Worm (Caenorhabditis elegans) whole organism, L1 larva: ENCODE results near the gene T25B9.3.

Experiments used
- C34B4.2 ChIP-seq: sonication (generic microtip); optimal IDR thresholded peaks from 2 replicates; lab custom pipeline; 2017; ENCODE audit warnings: mild to moderate bottlenecking, missing genetic modification characterization, missing compliant biosample characterization
- aha-1 ChIP-seq: fragments of 150-350 bp; optimal IDR thresholded peaks from 2 replicates; lab custom pipeline; 2014; ENCODE audit warnings: missing biosample characterization, missing genetic modification characterization
- ama-1 ChIP-seq: fragments of 150-350 bp; optimal IDR thresholded peaks from 2 replicates; lab custom pipeline; 2014
- blmp-1 ChIP-seq: fragments of 150-350 bp; optimal IDR thresholded peaks from 2 replicates; lab custom pipeline; 2014; ENCODE audit warnings: missing biosample characterization, missing genetic modification characterization
- ceh-63 ChIP-seq: fragments of 200-800 bp; sonication (Bioruptor generic); optimal IDR thresholded peaks from 2 replicates; lab custom pipeline; 2018; ENCODE audit warnings: mild to moderate bottlenecking, missing genetic modification characterization, missing compliant biosample characterization
- ceh-82 ChIP-seq, 3 experiments: fragments of 150-350 bp in 1 of 3; sonication (generic microtip) in 2 of 3; optimal IDR thresholded peaks; 2 replicates each; lab custom pipeline; 2014 to 2017; ENCODE audit warnings: missing biosample characterization in 3 of 3, missing genetic modification characterization in 3 of 3
- efl-1 ChIP-seq, 4 experiments: fragments of 150-350 bp; optimal IDR thresholded peaks in 3 of 4; peaks in 1 of 4; 1 replicate in 1 of 4; 2 replicates in 3 of 4; lab custom pipeline; 2014; ENCODE audit warnings: missing biosample characterization in 2 of 4, missing genetic modification characterization in 2 of 4, missing genetic modification reagents in 2 of 4
- elt-3 ChIP-seq, 6 experiments: fragments of 150-350 bp in 1 of 6; sonication (generic microtip); optimal IDR thresholded peaks; 2 replicates each; lab custom pipeline; 2017 to 2018; ENCODE audit warnings: missing biosample characterization in 6 of 6, missing genetic modification characterization in 6 of 6, inconsistent platforms in 1 of 6
- fkh-4 ChIP-seq: sonication (generic microtip); optimal IDR thresholded peaks from 2 replicates; lab custom pipeline; 2016; ENCODE audit warnings: missing compliant biosample characterization, missing genetic modification characterization, borderline replicate concordance
- grh-1 ChIP-seq: fragments of 200-800 bp; sonication (Bioruptor generic); IDR thresholded peaks from 2 replicates; pipeline ENCODE4 v1.3.6; 2022; ENCODE audit warnings: missing genetic modification reagents, missing genetic modification characterization, missing compliant biosample characterization
- isw-1 ChIP-seq: fragments of 200-800 bp; sonication (Bioruptor generic); IDR thresholded peaks from 2 replicates; pipeline ENCODE4 v1.3.6; 2022; ENCODE audit warnings: missing genetic modification characterization, missing compliant biosample characterization
- lin-14 ChIP-seq: fragments of 200-800 bp; sonication (Bioruptor generic); optimal IDR thresholded peaks from 2 replicates; lab custom pipeline; 2018; ENCODE audit warnings: mild to moderate bottlenecking, missing genetic modification characterization, moderate library complexity, missing compliant biosample characterization
- lin-35 ChIP-seq, 2 experiments: fragments of 150-350 bp; optimal IDR thresholded peaks; 2 replicates each; lab custom pipeline; 2014; ENCODE audit warnings: missing biosample characterization in 2 of 2, missing genetic modification characterization in 2 of 2, missing genetic modification reagents in 2 of 2
- lin-39 ChIP-seq: fragments of 150-350 bp; optimal IDR thresholded peaks from 2 replicates; lab custom pipeline; 2014; ENCODE audit warnings: missing biosample characterization, missing genetic modification reagents, missing genetic modification characterization
- lir-3 ChIP-seq: sonication (generic microtip); optimal IDR thresholded peaks from 2 replicates; lab custom pipeline; 2016; ENCODE audit warnings: mild to moderate bottlenecking, missing genetic modification characterization, moderate library complexity, missing compliant biosample characterization; ENCODE audit not compliant: poor library complexity
- lsy-2 ChIP-seq, 2 experiments: fragments of 150-350 bp; optimal IDR thresholded peaks; 2 replicates each; lab custom pipeline; 2014; ENCODE audit warnings: missing biosample characterization in 2 of 2, missing genetic modification characterization in 2 of 2
- mdl-1 ChIP-seq, 2 experiments: fragments of 150-350 bp; optimal IDR thresholded peaks; 2 replicates each; lab custom pipeline; 2014 to 2017; ENCODE audit warnings: missing biosample characterization in 2 of 2, missing genetic modification characterization in 2 of 2, inconsistent platforms in 1 of 2
- mef-2 ChIP-seq: fragments of 150-350 bp; optimal IDR thresholded peaks from 2 replicates; lab custom pipeline; 2014; ENCODE audit warnings: missing biosample characterization, missing genetic modification characterization
- nhr-19 ChIP-seq: fragments of 200-800 bp; sonication (Bioruptor generic); conservative IDR thresholded peaks from 2 replicates; pipeline ENCODE4 v1.3.6; 2022; ENCODE audit warnings: missing genetic modification characterization, missing compliant biosample characterization
- nhr-20 ChIP-seq: sonication (generic microtip); optimal IDR thresholded peaks from 2 replicates; lab custom pipeline; 2016; ENCODE audit warnings: mild to moderate bottlenecking, missing genetic modification characterization, missing compliant biosample characterization
- nhr-28 ChIP-seq: fragments of 150-350 bp; optimal IDR thresholded peaks from 2 replicates; lab custom pipeline; 2014; ENCODE audit warnings: missing biosample characterization, missing genetic modification characterization
- nhr-85 ChIP-seq: sonication (generic microtip); peaks from one replicate; lab custom pipeline; 2016; ENCODE audit warnings: missing genetic modification characterization, inconsistent platforms, missing compliant biosample characterization
- nhr-90 ChIP-seq: sonication (generic microtip); optimal IDR thresholded peaks from 2 replicates; lab custom pipeline; 2016; ENCODE audit warnings: mild to moderate bottlenecking, missing genetic modification characterization, missing compliant biosample characterization; ENCODE audit not compliant: poor library complexity
- rnt-1 ChIP-seq: sonication (generic microtip); optimal IDR thresholded peaks from 2 replicates; lab custom pipeline; 2016; ENCODE audit warnings: mild to moderate bottlenecking, missing genetic modification characterization, moderate library complexity, missing compliant biosample characterization
- snpc-4 ChIP-seq: fragments of 150-350 bp; optimal IDR thresholded peaks from 2 replicates; lab custom pipeline; 2014; ENCODE audit warnings: missing biosample characterization, missing genetic modification characterization
- snu-23 ChIP-seq: sonication (generic microtip); optimal IDR thresholded peaks from 2 replicates; lab custom pipeline; 2016; ENCODE audit warnings: missing genetic modification characterization, missing compliant biosample characterization
- sup-37 ChIP-seq: fragments of 200-800 bp; sonication (Bioruptor generic); optimal IDR thresholded peaks from 2 replicates; lab custom pipeline; 2018; ENCODE audit warnings: mild to moderate bottlenecking, missing genetic modification characterization, missing compliant biosample characterization
- swsn-7 ChIP-seq: sonication (generic microtip); optimal IDR thresholded peaks from 2 replicates; lab custom pipeline; 2016; ENCODE audit warnings: missing genetic modification characterization, missing compliant biosample characterization
- tbx-2 ChIP-seq: sonication (generic microtip); optimal IDR thresholded peaks from 2 replicates; lab custom pipeline; 2016; ENCODE audit warnings: missing genetic modification characterization, missing compliant biosample characterization
- tlp-1 ChIP-seq: fragments of 150-350 bp; optimal IDR thresholded peaks from 2 replicates; lab custom pipeline; 2014; ENCODE audit warnings: missing biosample characterization, missing genetic modification characterization
- unc-130 ChIP-seq: fragments of 150-350 bp; optimal IDR thresholded peaks from 2 replicates; lab custom pipeline; 2017; ENCODE audit warnings: missing biosample characterization, missing genetic modification characterization, inconsistent platforms
- unc-98 ChIP-seq: fragments of 200-800 bp; sonication (Bioruptor generic); IDR thresholded peaks from 2 replicates; pipeline ENCODE4 v1.3.6; 2022; ENCODE audit warnings: missing genetic modification characterization, missing compliant biosample characterization
- vab-15 ChIP-seq: sonication (generic microtip); optimal IDR thresholded peaks from 2 replicates; lab custom pipeline; 2017; ENCODE audit warnings: missing genotype, mild to moderate bottlenecking, missing genetic modification characterization, missing compliant biosample characterization
- zip-4 ChIP-seq: fragments of 200-800 bp; sonication (Bioruptor generic); optimal IDR thresholded peaks from 2 replicates; lab custom pipeline; 2018; ENCODE audit warnings: mild to moderate bottlenecking, missing genetic modification characterization, moderate library complexity, missing compliant biosample characterization
- ztf-11 ChIP-seq, 2 experiments: sonication (generic microtip); optimal IDR thresholded peaks; 2 replicates each; lab custom pipeline; 2016 to 2017; ENCODE audit warnings: missing genetic modification characterization in 2 of 2, missing biosample characterization in 1 of 2, missing compliant biosample characterization in 1 of 2
- ztf-4 ChIP-seq: fragments of 150-350 bp; optimal IDR thresholded peaks from 2 replicates; lab custom pipeline; 2014; ENCODE audit warnings: missing biosample characterization, missing genetic modification characterization

T25B9.3 gene

DNA sequence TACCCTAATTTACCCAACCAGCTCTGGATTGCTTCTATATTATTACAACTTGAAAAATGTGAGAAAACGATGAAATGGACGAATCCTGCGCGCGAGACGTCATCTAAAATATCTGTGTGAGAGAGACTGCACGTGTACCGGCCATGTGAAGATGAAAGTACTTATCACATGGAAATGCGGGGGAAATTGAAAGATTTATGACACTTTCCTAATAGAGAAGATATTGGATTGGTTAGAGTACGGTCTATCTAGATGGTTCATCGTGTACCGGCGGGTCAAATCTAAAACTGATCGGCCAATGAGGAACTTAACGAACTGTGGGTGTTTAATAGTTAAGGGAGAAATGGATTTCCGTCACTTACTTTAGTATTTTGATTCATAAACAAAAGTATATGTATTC, 37.4 kb downstream of the T25B9.3 start (continued):
- peak; percentile 65 for TF ChIP-seq nhr-19
- TF ChIP-seq blmp-1 (tag; lab: Kevin White, UChicago), result peak; percentile 97
- TF ChIP-seq tlp-1 (tag; lab: Kevin White, UChicago), result no peak
- TF ChIP-seq ceh-63 (GFP tag; lab: Kevin White, UChicago), result no peak
- TF ChIP-seq efl-1 (optimal IDR thresholded peaks at IDR 0.05; lab: Kevin White, UChicago), result no peak
- TF ChIP-seq efl-1 (GFP tag; optimal IDR thresholded peaks at IDR 0.05 in 1 of 2; lab: Kevin White, UChicago), result peak in 1 of 2 experiments; percentile 89
- TF ChIP-seq nhr-28 (tag; lab: Kevin White, UChicago), result no peak
- TF ChIP-seq nhr-85 (tag; lab: Kevin White, UChicago), result peak; percentile 95
- no peak for TF ChIP-seq sup-37
- TF ChIP-seq zip-4 (GFP tag; lab: Kevin White, UChicago), result no peak
- TF ChIP-seq, all 84 proteins: peak for 18

DNA sequence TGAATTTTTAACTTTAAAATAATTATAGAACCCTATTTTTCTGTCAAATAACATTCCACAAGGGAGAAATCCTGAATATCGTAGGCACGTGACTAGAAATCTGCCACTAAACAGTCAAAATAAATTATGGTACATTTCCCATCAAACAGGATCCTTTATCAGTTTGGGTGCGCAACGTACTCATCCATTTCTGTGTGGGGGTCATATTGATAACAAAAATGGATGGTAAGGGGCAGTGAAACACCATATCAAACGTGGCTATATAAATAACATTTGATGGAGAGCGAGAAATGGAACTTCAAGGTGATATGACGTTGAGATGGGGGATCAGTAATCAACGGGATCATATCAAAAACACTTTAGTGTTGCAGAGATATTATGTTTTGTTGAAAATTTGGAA, 39.5 kb downstream of the T25B9.3 start:
- TF ChIP-seq vab-15 (tag; lab: Kevin White, UChicago), result no peak
- no peak for TF ChIP-seq ztf-11 (tag; optimal IDR thresholded peaks at IDR 0.05; lab: Kevin White, UChicago)
- peak; percentile 38; the same call in 1 of the 2 replicates for TF ChIP-seq nhr-19
- TF ChIP-seq ceh-63 (GFP tag; lab: Kevin White, UChicago), result no peak
- TF ChIP-seq nhr-20 (tag; lab: Kevin White, UChicago), result peak; percentile 66
- peak in 1 of 2 experiments; percentile 23 for TF ChIP-seq lsy-2 (tag; optimal IDR thresholded peaks at IDR 0.05; lab: Kevin White, UChicago)
- no peak for TF ChIP-seq aha-1 (tag; lab: Kevin White, UChicago)
- no peak for TF ChIP-seq C34B4.2 (tag; lab: Kevin White, UChicago)
- TF ChIP-seq blmp-1 (tag; lab: Kevin White, UChicago), result peak; percentile 72
- no peak for TF ChIP-seq swsn-7
- TF ChIP-seq unc-98 (GFP tag; lab: Robert Waterston, UW), result no peak
- TF ChIP-seq unc-130 (tag; lab: Kevin White, UChicago), result no peak
- peak; percentile 34 for TF ChIP-seq snu-23 (GFP tag; lab: Kevin White, UChicago)
- no peak for TF ChIP-seq grh-1 (GFP tag; lab: Robert Waterston, UW)
- TF ChIP-seq lin-35 (GFP tag; optimal IDR thresholded peaks at IDR 0.05; lab: Kevin White, UChicago), result peak in 1 of 2 experiments; percentile 25
- no peak for TF ChIP-seq isw-1
- TF ChIP-seq lin-14 (GFP tag; lab: Kevin White, UChicago), result peak; percentile 50
- peak; percentile 24 for TF ChIP-seq tbx-2
- TF ChIP-seq lin-39, result no peak
- no peak for TF ChIP-seq rnt-1
- no peak for TF ChIP-seq snpc-4 (tag; lab: Kevin White, UChicago)
- no peak for TF ChIP-seq ceh-82 (tag; optimal IDR thresholded peaks at IDR 0.05; lab: Kevin White, UChicago)
- peak in 5 of 6 experiments; percentile 18 to 91 (median 49) for TF ChIP-seq elt-3 (tag; optimal IDR thresholded peaks at IDR 0.05; lab: Kevin White, UChicago)
- peak in 1 of 2 experiments; percentile 27 for TF ChIP-seq mdl-1 (tag; optimal IDR thresholded peaks at IDR 0.05; lab: Kevin White, UChicago)
- TF ChIP-seq nhr-85 (tag; lab: Kevin White, UChicago), result peak; percentile 90
- TF ChIP-seq efl-1 (optimal IDR thresholded peaks at IDR 0.05; lab: Kevin White, UChicago), result no peak
- no peak for TF ChIP-seq efl-1 (GFP tag; optimal IDR thresholded peaks at IDR 0.05 in 1 of 2; lab: Kevin White, UChicago)
- TF ChIP-seq ama-1 (lab: Kevin White, UChicago), result no peak
- TF ChIP-seq mef-2, result no peak
- no peak for TF ChIP-seq fkh-4 (tag; lab: Kevin White, UChicago)
- TF ChIP-seq ztf-4 (tag; lab: Kevin White, UChicago), result no peak
- TF ChIP-seq nhr-90 (tag; lab: Kevin White, UChicago), result peak; percentile 43

DNA sequence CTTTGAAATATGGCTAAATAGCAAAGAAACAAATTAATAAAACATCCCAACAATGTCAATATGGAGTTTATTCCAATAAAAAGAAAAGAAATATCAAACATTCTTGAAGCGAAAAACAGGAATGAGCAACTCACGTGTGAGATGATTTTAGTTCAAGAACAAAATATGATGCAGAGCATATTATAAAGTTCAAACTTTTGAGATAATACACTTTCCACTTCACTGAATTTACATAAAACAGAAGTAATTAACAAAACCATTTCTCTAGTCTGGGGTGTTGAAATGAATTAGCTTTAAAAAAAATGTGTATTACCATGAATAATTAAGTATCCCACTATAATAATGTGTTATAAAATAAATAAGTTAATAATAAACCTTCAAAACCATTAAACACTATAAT, 42.2 kb downstream of the T25B9.3 start, which contains the start of gene srd-7:
TSS of gene srd-7 (minus strand) at position 101 of the 400 bp plus-strand sequence.
- TF ChIP-seq lir-3 (tag; lab: Kevin White, UChicago), result no peak
- TF ChIP-seq efl-1 (optimal IDR thresholded peaks at IDR 0.05; lab: Kevin White, UChicago), result no peak
- peak in 1 of 2 experiments; percentile 29 for TF ChIP-seq efl-1 (GFP tag; optimal IDR thresholded peaks at IDR 0.05 in 1 of 2; lab: Kevin White, UChicago)
- TF ChIP-seq, all 84 proteins: peak for 1
